Worm (Caenorhabditis elegans) whole organism, L4 larva: ENCODE results near the gene mrps-12.
A peak's percentile ranks its signal among the peaks of the same experiment; 100 is the strongest.

ENCODE experiments used
- D1046.2 ChIP-seq: fragments of 200-800 bp; sonication (Bioruptor generic); IDR thresholded peaks from 2 replicates; pipeline ENCODE4 v1.3.6; 2022; ENCODE audit warnings: missing genetic modification characterization, missing compliant biosample characterization
- F26F4.8 ChIP-seq: fragments of 200-800 bp; sonication (Bioruptor generic); conservative IDR thresholded peaks from 2 replicates; pipeline ENCODE4 v1.3.6; 2022; ENCODE audit warnings: missing genetic modification characterization, missing compliant biosample characterization
- F44E2.7 ChIP-seq: fragments of 200-800 bp; sonication (Bioruptor generic); IDR thresholded peaks from 2 replicates; pipeline ENCODE4 v2.1.2; 2022; ENCODE audit warnings: missing genetic modification characterization, missing compliant biosample characterization
- R02D3.7 ChIP-seq: fragments of 150-350 bp; sonication (generic microtip); optimal IDR thresholded peaks from 3 replicates; lab custom pipeline; 2014; ENCODE audit warnings: missing biosample characterization, missing genetic modification characterization
- T26A8.4 ChIP-seq: fragments of 200-800 bp; sonication (Bioruptor generic); IDR thresholded peaks from 2 replicates; pipeline ENCODE4 v1.3.6; 2022; ENCODE audit warnings: missing genetic modification characterization, missing compliant biosample characterization
- Y105C5A.15 ChIP-seq: fragments of 200-800 bp; sonication (Bioruptor generic); IDR thresholded peaks from 2 replicates; pipeline ENCODE4 v1.3.6; 2022; ENCODE audit warnings: missing genetic modification characterization, missing compliant biosample characterization
- Y48G9A.11 ChIP-seq: fragments of 200-800 bp; sonication (Bioruptor generic); IDR thresholded peaks from 2 replicates; pipeline ENCODE4 v1.3.6; 2022; ENCODE audit warnings: missing genetic modification reagents, missing genetic modification characterization, missing compliant biosample characterization
- Y75B8A.6 ChIP-seq: fragments of 200-800 bp; sonication (Bioruptor generic); IDR thresholded peaks from 2 replicates; pipeline ENCODE4 v1.3.6; 2022; ENCODE audit warnings: missing genetic modification reagents, missing genetic modification characterization, missing compliant biosample characterization
- ZK546.5 ChIP-seq, 2 experiments: sonication (generic microtip); optimal IDR thresholded peaks; 2 replicates each; lab custom pipeline; 2017; ENCODE audit warnings: missing biosample characterization in 2 of 2, missing genetic modification characterization in 2 of 2
- ama-1 ChIP-seq: fragments of 150-350 bp; optimal IDR thresholded peaks from 2 replicates; lab custom pipeline; 2014; ENCODE audit warnings: inconsistent platforms, mixed read lengths
- attf-4 ChIP-seq: sonication (generic microtip); optimal IDR thresholded peaks from 3 replicates; lab custom pipeline; 2017; ENCODE audit warnings: missing biosample characterization, missing genetic modification characterization
- ceh-20 ChIP-seq: fragments of 200-800 bp; sonication (Bioruptor generic); IDR thresholded peaks from 2 replicates; pipeline ENCODE4 v1.3.6; 2022; ENCODE audit warnings: missing genetic modification reagents, missing genetic modification characterization, missing compliant biosample characterization
- ceh-28 ChIP-seq: fragments of 150-350 bp; optimal IDR thresholded peaks from 2 replicates; lab custom pipeline; 2014; ENCODE audit warnings: missing biosample characterization, missing genetic modification reagents, missing genetic modification characterization
- ceh-32 ChIP-seq: sonication (generic microtip); optimal IDR thresholded peaks from 2 replicates; lab custom pipeline; 2016; ENCODE audit warnings: mild to moderate bottlenecking, missing genetic modification characterization, missing compliant biosample characterization; ENCODE audit not compliant: poor library complexity
- ceh-44 ChIP-seq: fragments of 200-800 bp; sonication (Bioruptor generic); IDR thresholded peaks from 2 replicates; pipeline ENCODE4 v1.3.6; 2022; ENCODE audit warnings: missing genetic modification reagents, missing genetic modification characterization, missing compliant biosample characterization
- ceh-62 ChIP-seq: sonication (generic microtip); optimal IDR thresholded peaks from 2 replicates; lab custom pipeline; 2017; ENCODE audit warnings: missing biosample characterization, missing genetic modification characterization
- cey-2 ChIP-seq: sonication (generic microtip); optimal IDR thresholded peaks from 3 replicates; lab custom pipeline; 2017; ENCODE audit warnings: missing genetic modification characterization, mild to moderate bottlenecking, missing compliant biosample characterization, antibody characterized with exemption, borderline replicate concordance; ENCODE audit not compliant: insufficient read depth
- ctbp-1 ChIP-seq: fragments of 200-800 bp; sonication (Bioruptor generic); IDR thresholded peaks from 2 replicates; pipeline ENCODE4 v1.3.6; 2022; ENCODE audit warnings: missing genetic modification reagents, missing genetic modification characterization, missing compliant biosample characterization
- daf-12 ChIP-seq: fragments of 150-350 bp; optimal IDR thresholded peaks from 2 replicates; lab custom pipeline; 2014; ENCODE audit warnings: missing biosample characterization, missing genetic modification reagents, missing genetic modification characterization
- daf-16 ChIP-seq, 3 experiments: sonication (generic microtip); optimal IDR thresholded peaks; 2 replicates each; lab custom pipeline; 2016 to 2017; ENCODE audit warnings: missing genetic modification characterization in 3 of 3, missing genetic modification reagents in 3 of 3, mild to moderate bottlenecking in 2 of 3, missing compliant biosample characterization in 2 of 3, missing biosample characterization in 1 of 3, moderate library complexity in 1 of 3
- dve-1 ChIP-seq: sonication (generic microtip); optimal IDR thresholded peaks from 2 replicates; lab custom pipeline; 2017; ENCODE audit warnings: antibody characterized with exemption, mild to moderate bottlenecking, missing genetic modification characterization, missing compliant biosample characterization; ENCODE audit not compliant: insufficient read depth
- gei-8 ChIP-seq: fragments of 200-800 bp; sonication (Bioruptor generic); optimal IDR thresholded peaks from 2 replicates; lab custom pipeline; 2018; ENCODE audit warnings: mild to moderate bottlenecking, missing genetic modification characterization, missing compliant biosample characterization
- hmg-1.1 ChIP-seq: fragments of 200-800 bp; sonication (Bioruptor generic); IDR thresholded peaks from 2 replicates; pipeline ENCODE4 v1.3.6; 2022; ENCODE audit warnings: missing genetic modification reagents, missing genetic modification characterization, missing compliant biosample characterization
- lin-1 ChIP-seq: fragments of 200-800 bp; sonication (Bioruptor generic); IDR thresholded peaks from 2 replicates; pipeline ENCODE4 v1.3.6; 2022; ENCODE audit warnings: missing genetic modification reagents, missing genetic modification characterization, missing compliant biosample characterization
- lin-13 ChIP-seq: fragments of 150-350 bp; optimal IDR thresholded peaks from 2 replicates; lab custom pipeline; 2014; ENCODE audit warnings: missing biosample characterization, missing genetic modification reagents, missing genetic modification characterization
- lin-15B ChIP-seq: fragments of 150-350 bp; sonication (generic microtip); optimal IDR thresholded peaks from 3 replicates; lab custom pipeline; 2014; ENCODE audit warnings: missing biosample characterization, missing genetic modification characterization
- lin-39 ChIP-seq: fragments of 150-350 bp; optimal IDR thresholded peaks from 2 replicates; lab custom pipeline; 2014; ENCODE audit warnings: missing biosample characterization, missing genetic modification reagents, missing genetic modification characterization
- mdt-29 ChIP-seq: fragments of 200-800 bp; sonication (Bioruptor generic); IDR thresholded peaks from 2 replicates; pipeline ENCODE4 v1.3.6; 2022; ENCODE audit warnings: missing genetic modification reagents, missing genetic modification characterization, missing compliant biosample characterization
- mes-2 ChIP-seq: sonication (generic microtip); optimal IDR thresholded peaks from 2 replicates; lab custom pipeline; 2016; ENCODE audit warnings: missing genotype, mild to moderate bottlenecking, missing genetic modification characterization, missing compliant biosample characterization; ENCODE audit not compliant: poor library complexity, severe bottlenecking
- mxl-2 ChIP-seq: fragments of 200-800 bp; sonication (Bioruptor generic); conservative IDR thresholded peaks from 2 replicates; pipeline ENCODE4 v1.3.6; 2022; ENCODE audit warnings: missing genetic modification reagents, missing genetic modification characterization, missing compliant biosample characterization
- mxl-3 ChIP-seq: fragments of 200-800 bp; sonication (Bioruptor generic); optimal IDR thresholded peaks from 2 replicates; lab custom pipeline; 2018; ENCODE audit warnings: mild to moderate bottlenecking, missing genetic modification characterization, missing compliant biosample characterization
- nhr-10 ChIP-seq: fragments of 150-350 bp; optimal IDR thresholded peaks from 2 replicates; lab custom pipeline; 2014; ENCODE audit warnings: missing biosample characterization, missing genetic modification characterization
- nhr-102 ChIP-seq: sonication (generic microtip); optimal IDR thresholded peaks from 2 replicates; lab custom pipeline; 2016; ENCODE audit warnings: mild to moderate bottlenecking, missing genetic modification characterization, moderate library complexity, missing compliant biosample characterization
- nhr-11 ChIP-seq: fragments of 150-350 bp; optimal IDR thresholded peaks from 2 replicates; lab custom pipeline; 2014; ENCODE audit warnings: missing biosample characterization, missing genetic modification characterization
- nhr-28 ChIP-seq: fragments of 150-350 bp; optimal IDR thresholded peaks from 2 replicates; lab custom pipeline; 2014; ENCODE audit warnings: missing biosample characterization, missing genetic modification characterization
- nhr-48 ChIP-seq: sonication (generic microtip); optimal IDR thresholded peaks from 2 replicates; lab custom pipeline; 2016; ENCODE audit warnings: mild to moderate bottlenecking, missing genetic modification characterization, missing compliant biosample characterization
- nhr-77 ChIP-seq: fragments of 150-350 bp; optimal IDR thresholded peaks from 2 replicates; lab custom pipeline; 2014; ENCODE audit warnings: missing biosample characterization, missing genetic modification characterization
- php-3 ChIP-seq: fragments of 200-800 bp; sonication (Bioruptor generic); IDR thresholded peaks from 2 replicates; pipeline ENCODE4 v1.3.6; 2022; ENCODE audit warnings: missing genetic modification reagents, missing genetic modification characterization, missing compliant biosample characterization
- pqm-1 ChIP-seq: sonication (generic microtip); optimal IDR thresholded peaks from 2 replicates; lab custom pipeline; 2017; ENCODE audit warnings: missing biosample characterization, missing genetic modification characterization
- rbr-2 ChIP-seq: sonication (generic microtip); optimal IDR thresholded peaks from 2 replicates; lab custom pipeline; 2016; ENCODE audit warnings: missing genotype, missing genetic modification characterization, missing compliant biosample characterization
- sdz-12 ChIP-seq: fragments of 200-800 bp; sonication (Bioruptor generic); optimal IDR thresholded peaks from 2 replicates; lab custom pipeline; 2018; ENCODE audit warnings: mild to moderate bottlenecking, missing genetic modification characterization, missing compliant biosample characterization
- set-16 ChIP-seq: fragments of 200-800 bp; sonication (Bioruptor generic); IDR thresholded peaks from 2 replicates; pipeline ENCODE4 v1.3.6; 2022; ENCODE audit warnings: missing genetic modification reagents, missing genetic modification characterization, missing compliant biosample characterization
- skn-1 ChIP-seq: fragments of 150-350 bp; optimal IDR thresholded peaks from 2 replicates; lab custom pipeline; 2014; ENCODE audit warnings: missing biosample characterization, missing genetic modification characterization
- snpc-1.2 ChIP-seq: fragments of 200-800 bp; sonication (Bioruptor generic); IDR thresholded peaks from 2 replicates; pipeline ENCODE4 v1.3.6; 2022; ENCODE audit warnings: missing genetic modification reagents, missing genetic modification characterization, missing compliant biosample characterization
- snpc-4 ChIP-seq: fragments of 150-350 bp; optimal IDR thresholded peaks from 2 replicates; lab custom pipeline; 2014; ENCODE audit warnings: missing biosample characterization, missing genetic modification characterization
- spr-1 ChIP-seq: sonication (generic microtip); optimal IDR thresholded peaks from 2 replicates; lab custom pipeline; 2016; ENCODE audit warnings: mild to moderate bottlenecking, missing genetic modification characterization, missing compliant biosample characterization
- tra-1 ChIP-seq: fragments of 200-800 bp; sonication (Bioruptor generic); IDR thresholded peaks from 2 replicates; pipeline ENCODE4 v1.3.6; 2022; ENCODE audit warnings: missing genetic modification reagents, missing genetic modification characterization, missing compliant biosample characterization
- unc-39 ChIP-seq: sonication (generic microtip); optimal IDR thresholded peaks from 2 replicates; lab custom pipeline; 2017; ENCODE audit warnings: missing biosample characterization, missing genetic modification characterization
- zfp-2 ChIP-seq: sonication (generic microtip); optimal IDR thresholded peaks from 2 replicates; lab custom pipeline; 2016; ENCODE audit warnings: mild to moderate bottlenecking, missing genetic modification characterization, missing compliant biosample characterization
- zfp-3 ChIP-seq: fragments of 200-800 bp; sonication (Bioruptor generic); conservative IDR thresholded peaks from 2 replicates; pipeline ENCODE4 v1.3.6; 2022; ENCODE audit warnings: missing genetic modification reagents, missing genetic modification characterization, missing compliant biosample characterization
- zip-11 ChIP-seq: fragments of 200-800 bp; sonication (Bioruptor generic); IDR thresholded peaks from 2 replicates; pipeline ENCODE4 v1.3.6; 2022; ENCODE audit warnings: missing genetic modification characterization, missing compliant biosample characterization
- zip-2 ChIP-seq: fragments of 150-350 bp; optimal IDR thresholded peaks from 2 replicates; lab custom pipeline; 2014; ENCODE audit warnings: missing biosample characterization, missing genetic modification characterization

Gene mrps-12

ce11 chrV:20879069-20879667, 41.3 kb downstream of the mrps-12 start, which contains the start of gene unc-80 (continued):
- TF ChIP-seq cey-2 (no peak), F44E2.7 (GFP tag; lab: Robert Waterston, UW) (no peak), T26A8.4 (GFP tag; lab: Robert Waterston, UW) (no peak), nhr-77 (tag; lab: Kevin White, UChicago) (no peak), D1046.2 (GFP tag; lab: Robert Waterston, UW) (no peak), ZK546.5 (tag; optimal IDR thresholded peaks at IDR 0.05; lab: Kevin White, UChicago) (no peak), ceh-32 (tag; lab: Kevin White, UChicago) (no peak), ceh-62 (no peak), nhr-10 (tag; lab: Kevin White, UChicago) (no peak), ceh-20 (GFP tag; lab: Robert Waterston, UW) (no peak), zip-2 (tag; lab: Kevin White, UChicago) (no peak), lin-15B (no peak), dve-1 (tag; lab: Kevin White, UChicago) (no peak), mxl-2 (GFP tag; lab: Robert Waterston, UW) (no peak), snpc-1.2 (GFP tag; lab: Robert Waterston, UW) (no peak), Y48G9A.11 (GFP tag; lab: Robert Waterston, UW) (no peak), snpc-4 (no peak), mdt-29 (GFP tag; lab: Robert Waterston, UW) (no peak), nhr-28 (tag; lab: Kevin White, UChicago) (no peak), lin-39 (no peak), hmg-1.1 (GFP tag; lab: Robert Waterston, UW) (peak; percentile 66), ama-1 (lab: Kevin White, UChicago) (no peak), ctbp-1 (GFP tag; lab: Robert Waterston, UW) (peak; percentile 38; the same call in 1 of the 2 replicates), F26F4.8 (GFP tag; lab: Robert Waterston, UW) (no peak), set-16 (GFP tag; lab: Robert Waterston, UW) (no peak), unc-39 (no peak), nhr-48 (tag; lab: Kevin White, UChicago) (peak; percentile 5), spr-1 (tag; lab: Kevin White, UChicago) (no peak), ceh-44 (GFP tag; lab: Robert Waterston, UW) (no peak), zfp-2 (tag; lab: Kevin White, UChicago) (no peak), skn-1 (tag; lab: Kevin White, UChicago) (no peak), gei-8 (no peak), daf-12 (no peak), ceh-28 (tag; lab: Kevin White, UChicago) (no peak), php-3 (GFP tag; lab: Robert Waterston, UW) (no peak), lin-13 (GFP tag; lab: Kevin White, UChicago) (no peak), zip-11 (GFP tag; lab: Robert Waterston, UW) (no peak), R02D3.7 (tag; lab: Kevin White, UChicago) (no peak), nhr-11 (tag; lab: Kevin White, UChicago) (no peak), pqm-1 (tag; lab: Kevin White, UChicago) (no peak), lin-1 (GFP tag; lab: Robert Waterston, UW) (no peak), daf-16 (GFP tag; optimal IDR thresholded peaks at IDR 0.05; lab: Kevin White, UChicago) (no peak), daf-16 (tag; optimal IDR thresholded peaks at IDR 0.05; lab: Kevin White, UChicago) (no peak), tra-1 (GFP tag; lab: Robert Waterston, UW) (no peak), rbr-2 (tag; lab: Kevin White, UChicago) (peak; percentile 62), sdz-12 (no peak), Y105C5A.15 (no peak), Y75B8A.6 (GFP tag; lab: Robert Waterston, UW) (no peak), mxl-3 (no peak), nhr-102 (tag; lab: Kevin White, UChicago) (no peak), mes-2 (tag; lab: Kevin White, UChicago) (no peak), attf-4 (no peak), zfp-3 (GFP tag; lab: Robert Waterston, UW) (no peak)
